Worm (Caenorhabditis elegans): ENCODE results near the gene cpt-5.

Gene cpt-5

DNA sequence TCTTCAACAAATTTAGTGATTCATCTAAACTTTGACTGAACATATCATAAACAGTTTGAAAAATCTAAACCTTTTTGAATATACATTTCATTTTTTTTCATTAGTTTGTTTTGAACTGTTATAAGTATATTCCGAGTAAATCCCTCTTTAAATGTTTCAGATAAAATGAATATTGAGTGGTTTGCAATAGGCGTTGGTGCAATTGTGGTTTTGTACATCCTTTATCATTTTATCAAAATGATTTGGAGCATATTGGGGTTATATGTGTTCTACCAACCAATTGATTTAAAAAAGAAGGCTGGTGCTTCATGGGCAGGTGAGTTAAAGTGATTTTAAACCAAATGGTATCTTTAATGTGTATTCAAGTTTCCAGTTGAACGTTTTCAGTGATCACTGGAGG lies 31.5 kb downstream of the cpt-5 start, which contains the start of gene stdh-3:
TSS of gene stdh-3 (plus strand) at position 166 of the 400 bp plus-strand sequence.
- no peak for TF ChIP-seq unc-62 (GFP tag; optimal IDR thresholded peaks at IDR 0.05)

DNA sequence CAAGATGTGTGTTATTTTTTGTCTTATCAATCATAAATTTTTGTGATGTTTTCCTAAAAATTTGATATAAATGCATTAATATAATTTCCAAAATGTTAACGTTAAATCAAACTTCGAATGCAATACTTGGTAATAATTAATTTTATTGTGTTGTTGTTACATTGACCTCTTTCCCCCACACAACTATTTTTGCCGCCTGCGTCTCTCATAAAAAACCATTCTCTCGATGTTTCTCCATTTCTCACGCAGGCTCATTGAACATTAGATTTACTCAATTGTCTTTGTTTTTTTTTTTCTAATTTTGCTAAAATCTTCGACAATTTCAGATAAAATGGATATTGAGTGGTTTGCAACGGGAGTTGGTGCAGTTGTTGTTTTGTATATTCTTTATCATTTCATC lies 33.2 kb downstream of the cpt-5 start, which contains the start of gene stdh-1:
TSS of gene stdh-1 (plus strand) at position 327 of the 400 bp plus-strand sequence.
- no peak for TF ChIP-seq unc-62 (GFP tag; optimal IDR thresholded peaks at IDR 0.05)

- TF ChIP-seq unc-62 (GFP tag; optimal IDR thresholded peaks at IDR 0.05) = no peak
Measured at ce11 chrV:13907557-13908104, 34.6 kb downstream of the cpt-5 start.

- no peak for TF ChIP-seq unc-62 (GFP tag; optimal IDR thresholded peaks at IDR 0.05)
Measured at ce11 chrV:13908120-13908915, 35.3 kb downstream of the cpt-5 start.

DNA sequence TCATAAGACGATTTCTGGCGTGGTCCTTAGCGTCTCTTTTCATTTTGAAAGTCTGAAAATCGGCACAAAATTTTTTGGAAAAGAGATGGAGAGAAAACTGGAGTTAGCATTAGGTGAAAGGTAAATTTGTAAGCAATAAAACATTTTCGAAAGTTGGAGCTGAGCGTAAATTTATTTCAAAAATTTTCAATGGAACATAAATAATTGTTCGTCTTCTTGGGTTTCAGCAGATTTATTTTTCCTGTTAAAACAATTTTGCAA lies 35.9 kb downstream of the cpt-5 start, which contains the start of gene C06B3.6:
TSS of gene C06B3.6 (minus strand) at position 52 of the 261 bp plus-strand sequence.
- no peak for TF ChIP-seq unc-62 (GFP tag; optimal IDR thresholded peaks at IDR 0.05)

DNA sequence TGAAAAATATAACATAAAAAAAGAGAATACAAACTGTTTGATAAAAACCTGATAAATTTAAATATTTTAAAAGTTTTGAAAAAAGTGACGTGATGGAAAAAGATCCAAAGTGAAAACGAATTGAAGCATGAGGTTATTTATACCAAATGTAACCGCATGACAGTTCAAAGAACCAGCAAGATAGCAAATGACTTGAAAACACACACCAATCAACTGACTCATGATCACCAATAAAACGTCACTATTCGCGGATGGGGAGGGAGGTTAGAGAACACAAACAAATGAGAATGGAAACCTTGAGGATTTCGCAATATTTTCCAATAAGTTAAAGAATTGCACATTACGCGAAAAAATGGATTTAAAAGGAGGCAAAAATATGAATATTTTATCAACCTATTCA lies 36.4 kb downstream of the cpt-5 start, which contains the start of gene C06B3.7:
TSS of gene C06B3.7 (plus strand) at position 287 of the 400 bp plus-strand sequence.
- no peak for TF ChIP-seq unc-62 (GFP tag; optimal IDR thresholded peaks at IDR 0.05)

- no peak for TF ChIP-seq unc-62 (GFP tag; optimal IDR thresholded peaks at IDR 0.05)
Measured at ce11 chrV:13915390-13915789, 42.4 kb downstream of the cpt-5 start, which contains the start of gene gcy-32. Gene gcy-32 (minus strand): TSS chrV:13915490.

ce11 chrV:13916196-13916595 lies 43.2 kb downstream of the cpt-5 start, which contains the start of gene str-252:
Gene str-252 (plus strand): TSS chrV:13916496.
- TF ChIP-seq unc-62 (GFP tag; optimal IDR thresholded peaks at IDR 0.05) = no peak

- no peak for TF ChIP-seq unc-62 (GFP tag; optimal IDR thresholded peaks at IDR 0.05)
Measured at ce11 chrV:13918341-13918740, 45.3 kb downstream of the cpt-5 start, which contains the start of gene str-250. Gene str-250 (plus strand): TSS chrV:13918641.

ce11 chrV:13920730-13921129 lies 47.7 kb downstream of the cpt-5 start, which contains the start of gene srx-42:
Gene srx-42 (plus strand): TSS chrV:13921030.
- TF ChIP-seq unc-62 (GFP tag; optimal IDR thresholded peaks at IDR 0.05) = no peak

ce11 chrV:13923851-13924250 lies 50.9 kb downstream of the cpt-5 start, which contains the start of gene srxa-11:
Gene srxa-11 (plus strand): TSS chrV:13924151.
- TF ChIP-seq unc-62 (GFP tag; optimal IDR thresholded peaks at IDR 0.05) = no peak
